Fruit fly (Drosophila melanogaster): Measurements from ENCODE around the gene CG33658.

CG33658 gene

DNA sequence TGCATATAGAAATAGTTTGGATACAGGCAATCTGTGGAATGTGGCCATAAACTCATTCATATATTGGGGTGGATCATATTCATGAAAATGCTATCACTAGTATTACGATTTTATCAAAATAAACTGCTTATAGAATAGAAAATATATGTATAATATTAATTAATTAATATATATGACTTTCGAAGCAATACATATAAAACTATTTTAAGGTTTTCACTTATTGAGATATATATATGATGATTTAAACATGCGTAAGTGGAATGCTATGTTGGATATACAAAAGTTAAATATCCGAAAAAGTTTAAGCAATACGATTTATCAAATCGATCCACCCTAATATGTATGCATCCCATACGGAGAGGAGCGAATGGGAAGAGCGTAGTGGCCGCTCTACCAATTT lies 42.4 kb downstream of the CG33658 start (continued):
- TF ChIP-seq run (tag; optimal IDR thresholded peaks at IDR 0.05) (peak; percentile 30), CG10267 (tag; optimal IDR thresholded peaks at IDR 0.05) (peak; percentile 29), dmrt11E (tag; optimal IDR thresholded peaks at IDR 0.05) (no peak), lov (optimal IDR thresholded peaks at IDR 0.05) (no peak), lov (GFP tag; IDR thresholded peaks at IDR 0.05) (no peak), fu2 (GFP tag; optimal IDR thresholded peaks at IDR 0.05) (no peak), yki (optimal IDR thresholded peaks at IDR 0.05) (no peak), row (GFP tag; IDR thresholded peaks at IDR 0.05) (peak; percentile 16; the same call in 1 of the 3 replicates), gcm (GFP tag; optimal IDR thresholded peaks at IDR 0.05) (peak; percentile 48), CG2712 (tag; optimal IDR thresholded peaks at IDR 0.05) (peak; percentile 57), Nf-YC (tag; optimal IDR thresholded peaks at IDR 0.05) (peak; percentile 57), Doc2 (GFP tag; IDR thresholded peaks at IDR 0.05) (no peak), CG4707 (GFP tag; optimal IDR thresholded peaks at IDR 0.05) (no peak), CG7372 (GFP tag; IDR thresholded peaks at IDR 0.05) (no peak), Fer3 (tag; optimal IDR thresholded peaks at IDR 0.05) (no peak), CG3281 (GFP tag; optimal IDR thresholded peaks at IDR 0.05) (peak; percentile 33), Mad (GFP tag; optimal IDR thresholded peaks at IDR 0.05) (no peak), CG2202 (tag; optimal IDR thresholded peaks at IDR 0.05) (no peak), CG13424 (tag; optimal IDR thresholded peaks at IDR 0.05) (peak; percentile 62), Ptx1 (GFP tag; IDR thresholded peaks at IDR 0.05) (0 out of 2 replicates have a peak, but pooled peaks have one; percentile 21), E2f1 (GFP tag; IDR thresholded peaks at IDR 0.05) (no peak), PHDP (tag; optimal IDR thresholded peaks at IDR 0.05) (peak; percentile 68), chn (GFP tag; optimal IDR thresholded peaks at IDR 0.05) (no peak), CG12659 (GFP tag; optimal IDR thresholded peaks at IDR 0.05) (no peak), B-H1 (GFP tag; IDR thresholded peaks at IDR 0.05) (no peak)
